Fruit fly (Drosophila melanogaster): ENCODE data around the gene CG7011.

DNA sequence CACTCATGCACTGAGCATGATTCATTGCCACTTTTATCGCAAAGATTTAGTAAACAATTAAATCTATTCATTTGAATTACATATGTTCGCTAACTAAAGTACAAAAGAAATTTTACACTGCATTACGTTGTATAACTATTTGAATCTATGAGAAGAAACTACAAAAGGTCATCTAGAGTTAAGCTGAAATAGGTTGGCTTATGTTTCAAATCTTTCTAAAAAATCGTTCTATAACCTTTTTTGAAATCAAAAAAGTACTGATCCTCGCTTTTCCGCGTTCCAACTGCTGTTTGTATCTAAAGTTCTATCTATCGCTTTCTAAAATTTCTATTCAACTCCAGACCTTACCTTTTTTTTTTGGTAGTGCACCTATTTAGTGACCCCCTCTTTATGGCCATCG is 37.7 kb downstream of the CG7011 start:
- no peak for TF ChIP-seq CG8478 (optimal IDR thresholded peaks at IDR 0.05)
- TF ChIP-seq CTCF (optimal IDR thresholded peaks at IDR 0.05), result no peak

Data from S2 (cell line).